Fruit fly (Drosophila melanogaster): ENCODE measurements around the gene ninaA.

dm6 chr2L:886743-887142, 9.6 kb downstream of the ninaA start:
- TF ChIP-seq EcR (GFP tag; optimal IDR thresholded peaks at IDR 0.05): no peak
- no peak for TF ChIP-seq pan (optimal IDR thresholded peaks at IDR 0.05)
- no peak for TF ChIP-seq CG8478 (optimal IDR thresholded peaks at IDR 0.05)
- TF ChIP-seq psq (optimal IDR thresholded peaks at IDR 0.05): no peak
- no peak for TF ChIP-seq Dll (optimal IDR thresholded peaks at IDR 0.05)
- no peak for TF ChIP-seq usp (GFP tag; optimal IDR thresholded peaks at IDR 0.05)
